Worm (Caenorhabditis elegans): ENCODE measurements around the gene tes-1.

DNA sequence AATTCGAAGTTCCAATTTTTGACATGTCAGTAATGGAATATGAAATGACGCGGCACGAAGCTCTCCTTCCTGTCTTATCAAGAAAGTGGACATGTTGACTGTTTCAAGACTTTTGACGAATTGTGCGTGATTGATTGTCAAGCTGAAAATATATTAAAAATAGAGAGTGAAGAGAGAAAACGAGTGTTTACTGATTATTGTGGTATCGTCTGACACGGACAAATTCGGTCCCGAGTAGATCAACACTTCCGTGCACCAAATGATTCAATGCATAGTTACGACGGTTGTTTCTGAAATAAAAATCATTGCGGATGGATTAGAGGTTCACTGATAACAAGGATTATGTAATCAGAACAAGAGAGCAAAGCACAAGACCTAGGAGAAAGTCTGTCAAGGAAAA is 15.9 kb upstream of the tes-1 start:
- TF ChIP-seq nhr-11 (tag; optimal IDR thresholded peaks at IDR 0.05) (no peak), ZK546.5 (tag; optimal IDR thresholded peaks at IDR 0.05) (no peak), nhr-23 (tag; optimal IDR thresholded peaks at IDR 0.05) (no peak), fkh-10 (GFP tag; optimal IDR thresholded peaks at IDR 0.05) (no peak), lin-39 (tag; optimal IDR thresholded peaks at IDR 0.05) (no peak), sea-2 (GFP tag; optimal IDR thresholded peaks at IDR 0.05) (no peak), egl-5 (tag; optimal IDR thresholded peaks at IDR 0.05) (no peak), aly-2 (tag; optimal IDR thresholded peaks at IDR 0.05) (no peak), R02D3.7 (tag; optimal IDR thresholded peaks at IDR 0.05) (no peak), daf-12 (tag; optimal IDR thresholded peaks at IDR 0.05) (no peak), ceh-9 (tag; optimal IDR thresholded peaks at IDR 0.05) (no peak), elt-3 (tag; optimal IDR thresholded peaks at IDR 0.05) (no peak), unc-39 (tag; optimal IDR thresholded peaks at IDR 0.05) (no peak)

All from whole organism, L3 larva.